Worm (Caenorhabditis elegans): Measurements from ENCODE around the gene Y54F10BM.9.

Y54F10BM.9 gene

DNA sequence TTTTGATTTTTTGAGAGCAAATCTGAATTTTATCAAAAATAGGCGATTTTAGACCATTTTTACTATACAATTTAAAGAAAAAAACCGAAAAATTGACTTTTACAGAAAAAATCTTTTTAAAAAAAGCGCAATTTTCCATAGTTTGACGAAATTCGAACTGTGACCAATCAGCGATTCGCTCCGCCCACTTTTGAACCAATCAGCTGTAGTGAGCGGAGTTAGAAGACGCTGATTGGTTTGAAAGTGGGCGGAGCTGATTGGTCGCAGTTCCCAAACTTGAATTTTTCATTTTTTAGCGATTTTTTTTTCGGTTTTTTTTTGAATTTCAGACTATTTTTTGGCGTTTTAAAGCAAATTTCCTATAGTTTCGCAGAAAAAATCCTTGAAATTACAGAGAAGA lies 20.0 kb upstream of the Y54F10BM.9 start:
- TF ChIP-seq ZK185.1 (tag; optimal IDR thresholded peaks at IDR 0.05; ENCODE audit: poor library complexity, severe bottlenecking) = no peak
- no peak for TF ChIP-seq sea-2 (GFP tag; IDR thresholded peaks at IDR 0.05)
- TF ChIP-seq C17E4.6 (GFP tag; IDR thresholded peaks at IDR 0.05) = no peak
- TF ChIP-seq rpc-1 (optimal IDR thresholded peaks at IDR 0.05) = no peak
- no peak for TF ChIP-seq rpc-1 (tag; optimal IDR thresholded peaks at IDR 0.05)
- TF ChIP-seq F39B2.1 (GFP tag; IDR thresholded peaks at IDR 0.05) = no peak
- TF ChIP-seq madf-10 (tag; optimal IDR thresholded peaks at IDR 0.05) = no peak
- no peak for TF ChIP-seq dpl-1 (GFP tag; optimal IDR thresholded peaks at IDR 0.05)
- TF ChIP-seq gei-17 (GFP tag; optimal IDR thresholded peaks at IDR 0.05) = no peak
- TF ChIP-seq hmg-1.2 (GFP tag; IDR thresholded peaks at IDR 0.05) = no peak
- no peak for TF ChIP-seq him-1 (tag; optimal IDR thresholded peaks at IDR 0.05)
- no peak for TF ChIP-seq F57C9.4 (tag; optimal IDR thresholded peaks at IDR 0.05)
- no peak for TF ChIP-seq mxl-1 (tag; optimal IDR thresholded peaks at IDR 0.05)
- no peak for TF ChIP-seq ceh-58 (GFP tag; IDR thresholded peaks at IDR 0.05)
- no peak for TF ChIP-seq aptf-2 (GFP tag; conservative IDR thresholded peaks at IDR 0.05)
- TF ChIP-seq Y53G8AR.9 (GFP tag; conservative IDR thresholded peaks at IDR 0.05) = no peak
- no peak for TF ChIP-seq let-526 (GFP tag; IDR thresholded peaks at IDR 0.05)
- no peak for TF ChIP-seq D2030.7 (GFP tag; IDR thresholded peaks at IDR 0.05)
- TF ChIP-seq aptf-3 (GFP tag; IDR thresholded peaks at IDR 0.05) = no peak
- TF ChIP-seq pbrm-1 (GFP tag; IDR thresholded peaks at IDR 0.05) = no peak
- TF ChIP-seq nhr-120 (GFP tag; IDR thresholded peaks at IDR 0.05) = no peak

DNA sequence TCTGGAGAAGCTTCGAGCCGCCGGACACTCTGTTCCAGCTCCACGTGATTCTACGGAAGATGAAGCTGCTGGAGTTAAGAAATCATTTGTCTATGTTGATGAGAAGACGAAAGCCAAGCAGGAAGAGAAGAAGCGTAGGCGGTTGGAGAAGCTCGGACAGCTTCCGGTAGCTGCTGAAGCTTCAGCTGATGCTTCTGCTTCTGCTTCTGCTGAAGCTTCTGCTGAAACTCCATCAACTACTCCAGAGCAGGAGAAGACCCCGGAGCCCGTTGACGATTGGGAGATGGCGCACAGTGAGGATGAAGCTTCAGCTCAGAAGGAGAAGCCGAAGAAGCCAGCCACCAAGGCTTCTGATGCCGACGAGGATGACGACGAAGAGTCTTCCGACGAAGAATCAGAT lies 11.7 kb upstream of the Y54F10BM.9 start:
- TF ChIP-seq him-1 (tag; optimal IDR thresholded peaks at IDR 0.05) (no peak), egrh-3 (GFP tag; IDR thresholded peaks at IDR 0.05) (peak; percentile 68; the same call in 1 of the 2 replicates)

DNA sequence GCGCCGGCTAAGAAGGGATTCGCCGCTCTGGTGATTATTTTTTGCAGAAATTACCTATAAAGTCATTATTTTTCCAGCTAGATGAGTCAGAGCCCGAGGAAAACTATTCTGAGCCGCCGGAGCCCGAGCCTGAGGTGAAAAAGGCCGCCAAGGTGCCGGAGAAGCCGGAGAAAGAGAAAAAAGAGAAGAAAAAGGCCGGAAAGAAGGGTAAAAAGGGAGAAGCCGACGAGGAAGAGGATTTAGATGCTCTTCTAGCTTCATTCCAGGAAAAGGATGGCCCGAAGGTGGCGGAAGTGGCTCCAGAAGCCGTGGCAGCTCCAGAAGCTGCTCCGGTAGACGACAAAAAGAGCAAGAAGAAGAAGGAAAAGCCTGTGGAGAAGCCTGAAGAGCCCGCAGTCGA lies 10.0 kb upstream of the Y54F10BM.9 start:
- TF ChIP-seq zfh-2 (GFP tag; conservative IDR thresholded peaks at IDR 0.05) = peak; percentile 78
- TF ChIP-seq C17E4.6 (GFP tag; IDR thresholded peaks at IDR 0.05) = no peak
- TF ChIP-seq egrh-3 (GFP tag; IDR thresholded peaks at IDR 0.05) = peak; percentile 63
- no peak for TF ChIP-seq hsf-1 (GFP tag; IDR thresholded peaks at IDR 0.05)

DNA sequence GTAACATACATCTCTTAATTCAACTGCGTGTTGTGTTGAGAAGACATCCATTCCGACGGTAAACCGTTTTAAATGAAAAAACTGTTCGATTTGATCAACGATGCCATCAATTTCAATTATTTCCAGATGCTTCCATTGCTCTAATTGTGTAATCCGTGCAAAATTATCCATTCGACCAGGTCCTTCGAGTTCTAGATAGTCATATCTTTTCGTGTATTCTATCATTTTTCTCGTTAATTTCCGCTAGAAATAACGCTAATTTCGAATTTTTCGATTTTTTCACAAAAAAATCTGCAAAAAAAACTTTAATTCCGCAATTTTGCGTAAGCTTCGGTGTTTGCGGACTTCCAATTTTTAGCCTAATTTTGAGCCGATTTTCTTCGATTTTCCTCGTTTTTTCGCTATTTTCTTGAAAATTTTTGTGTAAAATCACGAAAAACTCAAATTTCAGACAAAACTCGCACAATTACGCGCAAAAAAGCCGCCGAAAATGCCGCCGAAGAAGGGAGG lies 9.3 kb upstream of the Y54F10BM.9 start, which contains the start of the genes fbxa-66 and iffb-1:
TSS of gene fbxa-66 (minus strand) at position 51 of the 510 bp plus-strand sequence.
TSS of gene iffb-1 (plus strand) at position 452 of the 510 bp plus-strand sequence.
- no peak for TF ChIP-seq zim-3 (tag; optimal IDR thresholded peaks at IDR 0.05)
- TF ChIP-seq cebp-1 (GFP tag; IDR thresholded peaks at IDR 0.05) = no peak
- no peak for TF ChIP-seq cebp-1 (tag; optimal IDR thresholded peaks at IDR 0.05)
- no peak for TF ChIP-seq K11D2.4 (GFP tag; IDR thresholded peaks at IDR 0.05)
- no peak for TF ChIP-seq madf-10 (tag; optimal IDR thresholded peaks at IDR 0.05)
- TF ChIP-seq hmg-20 (GFP tag; IDR thresholded peaks at IDR 0.05) = no peak
- TF ChIP-seq dpl-1 (GFP tag; optimal IDR thresholded peaks at IDR 0.05) = no peak
- TF ChIP-seq snpc-1.1 (tag; optimal IDR thresholded peaks at IDR 0.05; ENCODE audit: insufficient read depth) = no peak
- no peak for TF ChIP-seq ceh-100 (GFP tag; IDR thresholded peaks at IDR 0.05)
- no peak for TF ChIP-seq ekl-4 (GFP tag; IDR thresholded peaks at IDR 0.05)
- no peak for TF ChIP-seq sdz-38 (tag; optimal IDR thresholded peaks at IDR 0.05)
- TF ChIP-seq die-1 (tag; optimal IDR thresholded peaks at IDR 0.05) = no peak
- TF ChIP-seq fkh-3 (tag; optimal IDR thresholded peaks at IDR 0.05) = no peak
- TF ChIP-seq sptf-2 (GFP tag; optimal IDR thresholded peaks at IDR 0.05) = no peak
- TF ChIP-seq T07F8.4 (tag; optimal IDR thresholded peaks at IDR 0.05) = no peak
- no peak for TF ChIP-seq ztf-6 (GFP tag; IDR thresholded peaks at IDR 0.05)
- no peak for TF ChIP-seq sea-2 (GFP tag; IDR thresholded peaks at IDR 0.05)
- TF ChIP-seq nhr-27 (tag; optimal IDR thresholded peaks at IDR 0.05) = no peak
- TF ChIP-seq Y53F4B.3 (GFP tag; IDR thresholded peaks at IDR 0.05) = no peak
- no peak for TF ChIP-seq let-526 (GFP tag; IDR thresholded peaks at IDR 0.05)
- no peak for TF ChIP-seq snpc-4 (GFP tag; optimal IDR thresholded peaks at IDR 0.05)
- TF ChIP-seq snpc-4 (tag; optimal IDR thresholded peaks at IDR 0.05) = no peak
